Fruit fly (Drosophila melanogaster) whole organism, embryonic: Measurements from ENCODE around the gene smo.

ENCODE experiments used
- BtbVII ChIP-seq: fragments of 200-800 bp; sonication (Bioruptor generic); optimal IDR thresholded peaks from 3 replicates; lab custom pipeline; 2017; ENCODE audit warnings: missing biosample characterization, mild to moderate bottlenecking, missing genetic modification characterization
- CG10959 ChIP-seq: fragments of 200-800 bp; sonication (Bioruptor generic); IDR thresholded peaks from 2 replicates; pipeline ENCODE4 v1.3.6; 2022; ENCODE audit warnings: missing biosample characterization, missing genetic modification characterization
- CG13775 ChIP-seq: fragments of 200-800 bp; sonication (Bioruptor generic); optimal IDR thresholded peaks from 3 replicates; lab custom pipeline; 2017; ENCODE audit warnings: missing biosample characterization, mild to moderate bottlenecking, missing genetic modification characterization
- CG14441 ChIP-seq: fragments of 200-800 bp; sonication (Bioruptor generic); IDR thresholded peaks from 2 replicates; pipeline ENCODE4 v1.3.6; 2022; ENCODE audit warnings: missing biosample characterization, missing genetic modification characterization
- CG14667 ChIP-seq: fragments of 200-800 bp; sonication (Bioruptor generic); IDR thresholded peaks from 2 replicates; pipeline ENCODE4 v1.3.6; 2022; ENCODE audit warnings: missing biosample characterization, missing genetic modification characterization
- CG17568 ChIP-seq: fragments of 200-800 bp; sonication (Bioruptor generic); optimal IDR thresholded peaks from 2 replicates; lab custom pipeline; 2018; ENCODE audit warnings: missing biosample characterization, mild to moderate bottlenecking, missing genetic modification characterization, moderate library complexity
- CG17612 ChIP-seq: fragments of 200-800 bp; sonication (Bioruptor generic); IDR thresholded peaks from 2 replicates; pipeline ENCODE4 v1.3.6; 2022; ENCODE audit warnings: missing biosample characterization, missing genetic modification characterization
- CG18476 ChIP-seq: fragments of 200-800 bp; sonication (Bioruptor generic); optimal IDR thresholded peaks from 2 replicates; lab custom pipeline; 2016; ENCODE audit warnings: missing biosample characterization, mild to moderate bottlenecking, missing genetic modification characterization
- CG2875 ChIP-seq: fragments of 200-800 bp; sonication (Bioruptor generic); optimal IDR thresholded peaks from 2 replicates; lab custom pipeline; 2017; ENCODE audit warnings: missing biosample characterization, mild to moderate bottlenecking, missing genetic modification characterization, missing genetic modification reagents
- CG2889 ChIP-seq: fragments of 200-800 bp; sonication (Bioruptor generic); IDR thresholded peaks from 3 replicates; pipeline ENCODE4 v1.3.6; 2022; ENCODE audit warnings: missing biosample characterization, missing genetic modification characterization
- CG31441 ChIP-seq: fragments of 200-800 bp; sonication (Bioruptor generic); IDR thresholded peaks from 2 replicates; pipeline ENCODE4 v1.3.6; 2022; ENCODE audit warnings: missing biosample characterization, missing genetic modification characterization
- CG42726 ChIP-seq: fragments of 200-800 bp; sonication (Bioruptor generic); IDR thresholded peaks from 2 replicates; pipeline ENCODE4 v1.3.6; 2022; ENCODE audit warnings: missing biosample characterization, missing genetic modification characterization; ENCODE audit not compliant: partially characterized antibody
- CG5180 ChIP-seq: fragments of 200-800 bp; sonication (Bioruptor generic); optimal IDR thresholded peaks from 3 replicates; lab custom pipeline; 2017; ENCODE audit warnings: missing biosample characterization, missing genetic modification characterization, mild to moderate bottlenecking, moderate library complexity, missing genetic modification reagents
- CG6272 ChIP-seq: fragments of 200-800 bp; sonication (Bioruptor generic); IDR thresholded peaks from 2 replicates; pipeline ENCODE4 v1.3.6; 2022; ENCODE audit warnings: missing biosample characterization, missing genetic modification characterization
- CG7745 ChIP-seq: fragments of 200-800 bp; sonication (Bioruptor generic); optimal IDR thresholded peaks from 2 replicates; lab custom pipeline; 2018; ENCODE audit warnings: missing biosample characterization, mild to moderate bottlenecking, missing genetic modification characterization, moderate library complexity
- CG9932 ChIP-seq: fragments of 200-800 bp; sonication (Bioruptor generic); IDR thresholded peaks from 2 replicates; pipeline ENCODE4 v1.3.6; 2022; ENCODE audit warnings: missing biosample characterization, missing genetic modification characterization
- Camta ChIP-seq: fragments of 200-800 bp; sonication (Bioruptor generic); optimal IDR thresholded peaks from 2 replicates; lab custom pipeline; 2016; ENCODE audit warnings: missing biosample characterization, missing genetic modification characterization
- CkIIα-i1 ChIP-seq: fragments of 200-800 bp; sonication (Bioruptor generic); IDR thresholded peaks from 2 replicates; pipeline ENCODE4 v1.3.6; 2022; ENCODE audit warnings: missing biosample characterization, missing genetic modification characterization
- CrebB ChIP-seq: fragments of 200-800 bp; sonication (Bioruptor generic); optimal IDR thresholded peaks from 3 replicates; lab custom pipeline; 2018; ENCODE audit warnings: missing biosample characterization, mild to moderate bottlenecking, missing genetic modification characterization
- Doc3 ChIP-seq: fragments of 200-800 bp; sonication (Bioruptor generic); IDR thresholded peaks from 3 replicates; pipeline ENCODE4 v1.3.6; 2022; ENCODE audit warnings: missing biosample characterization, missing genetic modification characterization; ENCODE audit not compliant: partially characterized antibody
- E2f2 ChIP-seq: fragments of 200-800 bp; sonication (Bioruptor generic); IDR thresholded peaks from 2 replicates; pipeline ENCODE4 v1.3.6; 2022; ENCODE audit warnings: missing biosample characterization, missing genetic modification characterization
- Ets97D ChIP-seq: fragments of 200-800 bp; sonication (Bioruptor generic); optimal IDR thresholded peaks from 3 replicates; lab custom pipeline; 2016; ENCODE audit warnings: missing biosample characterization, missing genetic modification characterization
- Fer2 ChIP-seq: fragments of 200-800 bp; sonication (Bioruptor generic); optimal IDR thresholded peaks from 2 replicates; lab custom pipeline; 2018; ENCODE audit warnings: missing biosample characterization, mild to moderate bottlenecking, missing genetic modification characterization, moderate library complexity
- H2.0 ChIP-seq: fragments of 200-800 bp; sonication (Bioruptor generic); IDR thresholded peaks from 2 replicates; pipeline ENCODE4 v1.3.6; 2022; ENCODE audit warnings: missing biosample characterization, missing genetic modification characterization
- HLH4C ChIP-seq: fragments of 200-800 bp; sonication (Bioruptor generic); IDR thresholded peaks from 3 replicates; pipeline ENCODE4 v1.3.6; 2022; ENCODE audit warnings: missing biosample characterization, missing genetic modification characterization; ENCODE audit not compliant: partially characterized antibody
- HmgZ ChIP-seq: fragments of 200-800 bp; sonication (Bioruptor generic); optimal IDR thresholded peaks from 2 replicates; lab custom pipeline; 2018; ENCODE audit warnings: missing biosample characterization, mild to moderate bottlenecking, missing genetic modification characterization
- Neu2 ChIP-seq: fragments of 200-800 bp; sonication (Bioruptor generic); optimal IDR thresholded peaks from 3 replicates; lab custom pipeline; 2016; ENCODE audit warnings: missing biosample characterization, missing genetic modification characterization, borderline replicate concordance
- Opbp ChIP-seq: fragments of 200-800 bp; sonication (Bioruptor generic); IDR thresholded peaks from 3 replicates; pipeline ENCODE4 v1.3.6; 2022; ENCODE audit warnings: missing biosample characterization, missing genetic modification characterization; ENCODE audit not compliant: partially characterized antibody
- Rx ChIP-seq: fragments of 200-800 bp; sonication (Bioruptor generic); IDR thresholded peaks from 2 replicates; pipeline ENCODE4 v1.3.6; 2022; ENCODE audit warnings: missing biosample characterization, missing genetic modification characterization
- Sin3A ChIP-seq: fragments of >200 bp; optimal IDR thresholded peaks from 2 replicates; lab custom pipeline; 2018
- Tbp ChIP-seq: fragments of >200 bp; optimal IDR thresholded peaks from 2 replicates; lab custom pipeline; 2018; ENCODE audit warnings: missing biosample characterization, missing genetic modification characterization
- Vsx1 ChIP-seq: fragments of 200-800 bp; sonication (Bioruptor generic); optimal IDR thresholded peaks from 2 replicates; lab custom pipeline; 2017; ENCODE audit warnings: missing biosample characterization, mild to moderate bottlenecking, missing genetic modification characterization, missing genetic modification reagents
- YL-1 ChIP-seq: fragments of 200-800 bp; sonication (Bioruptor generic); optimal IDR thresholded peaks from 3 replicates; lab custom pipeline; 2017; ENCODE audit warnings: missing biosample characterization, mild to moderate bottlenecking, missing genetic modification characterization
- az2 ChIP-seq: fragments of 200-800 bp; sonication (Bioruptor generic); optimal IDR thresholded peaks from 3 replicates; lab custom pipeline; 2016; ENCODE audit warnings: missing biosample characterization, missing genetic modification characterization
- bigmax ChIP-seq: fragments of 200-800 bp; sonication (Bioruptor generic); optimal IDR thresholded peaks from 2 replicates; lab custom pipeline; 2018; ENCODE audit warnings: missing biosample characterization, mild to moderate bottlenecking, missing genetic modification characterization
- corto ChIP-seq: fragments of 200-800 bp; sonication (Bioruptor generic); optimal IDR thresholded peaks from 2 replicates; lab custom pipeline; 2016; ENCODE audit warnings: missing biosample characterization, mild to moderate bottlenecking, missing genetic modification characterization, moderate library complexity
- crc ChIP-seq: fragments of 200-800 bp; sonication (Bioruptor generic); optimal IDR thresholded peaks from 2 replicates; lab custom pipeline; 2016; ENCODE audit warnings: missing biosample characterization, missing genetic modification characterization
- cwo ChIP-seq: fragments of 200-800 bp; sonication (Bioruptor generic); optimal IDR thresholded peaks from 3 replicates; lab custom pipeline; 2017; ENCODE audit warnings: missing biosample characterization, missing genetic modification characterization, mild to moderate bottlenecking, moderate library complexity, missing genetic modification reagents
- ewg ChIP-seq: fragments of 200-800 bp; sonication (Bioruptor generic); optimal IDR thresholded peaks from 3 replicates; lab custom pipeline; 2017; ENCODE audit warnings: mild to moderate bottlenecking, missing biosample characterization, missing genetic modification reagents, missing genetic modification characterization
- ham ChIP-seq: fragments of 200-800 bp; sonication (Bioruptor generic); IDR thresholded peaks from 2 replicates; pipeline ENCODE4 v1.3.6; 2022; ENCODE audit warnings: missing biosample characterization, missing genetic modification characterization
- kay ChIP-seq: fragments of 200-800 bp; sonication (Bioruptor generic); optimal IDR thresholded peaks from 2 replicates; lab custom pipeline; 2016; ENCODE audit warnings: missing biosample characterization, missing genetic modification characterization
- ken ChIP-seq: fragments of 200-800 bp; sonication (Bioruptor generic); IDR thresholded peaks from 3 replicates; pipeline ENCODE4 v1.3.6; 2022; ENCODE audit warnings: missing biosample characterization, missing genetic modification characterization
- klu ChIP-seq: fragments of 200-800 bp; sonication (Bioruptor generic); IDR thresholded peaks from 2 replicates; pipeline ENCODE4 v1.3.6; 2022; ENCODE audit warnings: missing biosample characterization, missing genetic modification characterization
- mam ChIP-seq: fragments of 200-800 bp; sonication (Bioruptor generic); optimal IDR thresholded peaks from 3 replicates; lab custom pipeline; 2016; ENCODE audit warnings: missing biosample characterization, missing genetic modification characterization
- pb ChIP-seq: fragments of 200-800 bp; sonication (Bioruptor generic); optimal IDR thresholded peaks from 3 replicates; lab custom pipeline; 2016; ENCODE audit warnings: missing biosample characterization, missing genetic modification characterization
- peb ChIP-seq: fragments of 200-800 bp; sonication (Bioruptor generic); IDR thresholded peaks from 2 replicates; pipeline ENCODE4 v1.3.6; 2022; ENCODE audit warnings: missing biosample characterization, missing genetic modification characterization
- pfk ChIP-seq: fragments of 200-800 bp; sonication (Bioruptor generic); optimal IDR thresholded peaks from 2 replicates; lab custom pipeline; 2018; ENCODE audit warnings: missing biosample characterization, mild to moderate bottlenecking, missing genetic modification characterization, moderate library complexity
- pros ChIP-seq: fragments of 200-800 bp; sonication (Bioruptor generic); optimal IDR thresholded peaks from 3 replicates; lab custom pipeline; 2019; ENCODE audit warnings: missing biosample characterization, mild to moderate bottlenecking, missing genetic modification characterization, moderate library complexity
- run ChIP-seq: fragments of 200-800 bp; sonication (Bioruptor generic); optimal IDR thresholded peaks from 3 replicates; lab custom pipeline; 2018; ENCODE audit warnings: missing biosample characterization, mild to moderate bottlenecking, missing genetic modification characterization
- stc ChIP-seq: fragments of 200-800 bp; sonication (Bioruptor generic); IDR thresholded peaks from 2 replicates; pipeline ENCODE4 v1.3.6; 2022; ENCODE audit warnings: missing biosample characterization, missing genetic modification characterization
- sug ChIP-seq: fragments of 200-800 bp; optimal IDR thresholded peaks from 2 replicates; lab custom pipeline; 2019; ENCODE audit warnings: missing biosample characterization, mild to moderate bottlenecking, missing genetic modification characterization, moderate library complexity
- toy ChIP-seq: fragments of 200-800 bp; sonication (Bioruptor generic); IDR thresholded peaks from 2 replicates; pipeline ENCODE4 v1.3.6; 2022; ENCODE audit warnings: missing biosample characterization, missing genetic modification characterization

Gene smo

dm6 chr2L:283071-283482, 5.7 kb downstream of the smo start, which contains the start of gene CG11601 (continued):
- TF ChIP-seq CG31441 (GFP tag; lab: Robert Waterston, UW) (no peak), CG6272 (GFP tag; lab: Robert Waterston, UW) (peak; percentile 34; the same call in 1 of the 2 replicates), Doc3 (GFP tag; lab: Robert Waterston, UW) (no peak), Sin3A (lab: Kevin White, UChicago) (peak; percentile 27), H2.0 (no peak), CG10959 (GFP tag; lab: Robert Waterston, UW) (no peak), CG14441 (GFP tag; lab: Robert Waterston, UW) (0 out of 2 replicates have a peak, but pooled peaks have one; percentile 26), CG13775 (GFP tag; lab: Kevin White, UChicago) (peak; percentile 38), Ets97D (GFP tag; lab: Kevin White, UChicago) (peak; percentile 53), CkIIα-i1 (GFP tag; lab: Robert Waterston, UW) (no peak), stc (GFP tag; lab: Robert Waterston, UW) (peak; percentile 30; the same call in 1 of the 2 replicates), BtbVII (GFP tag; lab: Kevin White, UChicago) (no peak), Rx (GFP tag; lab: Robert Waterston, UW) (0 out of 2 replicates have a peak, but pooled peaks have one; percentile 12), corto (GFP tag; lab: Kevin White, UChicago) (no peak), CG14667 (no peak), Neu2 (GFP tag; lab: Kevin White, UChicago) (no peak), CrebB (tag; lab: Kevin White, UChicago) (no peak), HLH4C (peak; percentile 51; the same call in 2 of the 3 replicates), mam (GFP tag; lab: Kevin White, UChicago) (no peak), Opbp (GFP tag; lab: Robert Waterston, UW) (no peak), CG2875 (no peak), CG17568 (GFP tag; lab: Kevin White, UChicago) (no peak), CG18476 (GFP tag; lab: Kevin White, UChicago) (no peak), CG2889 (GFP tag; lab: Robert Waterston, UW) (no peak), crc (GFP tag; lab: Kevin White, UChicago) (no peak), bigmax (GFP tag; lab: Kevin White, UChicago) (no peak), cwo (GFP tag; lab: Kevin White, UChicago) (no peak), run (tag; lab: Kevin White, UChicago) (no peak), az2 (GFP tag; lab: Kevin White, UChicago) (no peak), pros (GFP tag; lab: Kevin White, UChicago) (no peak), CG17612 (GFP tag; lab: Robert Waterston, UW) (no peak), ham (GFP tag; lab: Robert Waterston, UW) (no peak), sug (peak; percentile 39), HmgZ (tag; lab: Kevin White, UChicago) (peak; percentile 55), peb (no peak), CG9932 (GFP tag; lab: Robert Waterston, UW) (peak; percentile 49), kay (GFP tag; lab: Kevin White, UChicago) (peak; percentile 21), pb (no peak), Vsx1 (GFP tag; lab: Kevin White, UChicago) (no peak), CG7745 (tag; lab: Kevin White, UChicago) (no peak), YL-1 (GFP tag; lab: Kevin White, UChicago) (peak; percentile 22), CG42726 (GFP tag; lab: Robert Waterston, UW) (0 out of 2 replicates have a peak, but pooled peaks have one; percentile 40), klu (GFP tag; lab: Robert Waterston, UW) (no peak), Fer2 (tag; lab: Kevin White, UChicago) (no peak), Camta (GFP tag; lab: Kevin White, UChicago) (no peak), CG5180 (no peak), ken (peak; percentile 63; the same call in 2 of the 3 replicates), pfk (no peak), E2f2 (GFP tag; lab: Robert Waterston, UW) (peak; percentile 72), Tbp (GFP tag; lab: Kevin White, UChicago) (no peak), ewg (GFP tag; lab: Kevin White, UChicago) (no peak), toy (GFP tag; lab: Robert Waterston, UW) (no peak)
